Worm (Caenorhabditis elegans) whole organism, young adult: ENCODE measurements around the gene Y54G2A.37.

ENCODE experiments used
- bed-2 ChIP-seq: fragments of 200-800 bp; sonication (Bioruptor generic); IDR thresholded peaks from 2 replicates; pipeline ENCODE4 v1.3.6; 2022; ENCODE audit warnings: missing genetic modification reagents, missing genetic modification characterization, missing compliant biosample characterization
- dpl-1 ChIP-seq: fragments of 150-350 bp; optimal IDR thresholded peaks from 2 replicates; lab custom pipeline; 2014; ENCODE audit warnings: missing biosample characterization, missing genetic modification reagents, missing genetic modification characterization
- gei-17 ChIP-seq: fragments of 200-800 bp; sonication (Bioruptor generic); optimal IDR thresholded peaks from 2 replicates; lab custom pipeline; 2018; ENCODE audit warnings: mild to moderate bottlenecking, missing genetic modification characterization, missing compliant biosample characterization
- him-1 ChIP-seq: sonication (generic microtip); optimal IDR thresholded peaks from 2 replicates; lab custom pipeline; 2016; ENCODE audit warnings: missing genotype, missing genetic modification reagents, missing genetic modification characterization, missing compliant biosample characterization
- hsf-1 ChIP-seq: fragments of 200-800 bp; sonication (Bioruptor generic); IDR thresholded peaks from 2 replicates; pipeline ENCODE4 v1.3.6; 2022; ENCODE audit warnings: missing genetic modification reagents, missing genetic modification characterization, missing compliant biosample characterization
- lsl-1 ChIP-seq: fragments of 200-800 bp; sonication (Bioruptor generic); optimal IDR thresholded peaks from 2 replicates; lab custom pipeline; 2018; ENCODE audit warnings: mild to moderate bottlenecking, missing genetic modification characterization, moderate library complexity, missing compliant biosample characterization
- nfya-1 ChIP-seq: sonication (generic microtip); optimal IDR thresholded peaks from 2 replicates; lab custom pipeline; 2017; ENCODE audit warnings: antibody characterized with exemption, missing compliant biosample characterization, missing genetic modification characterization, borderline replicate concordance; ENCODE audit not compliant: insufficient read depth
- nhr-179 ChIP-seq: sonication (generic microtip); optimal IDR thresholded peaks from 2 replicates; lab custom pipeline; 2016; ENCODE audit warnings: mild to moderate bottlenecking, missing genetic modification characterization, missing compliant biosample characterization
- rec-8 ChIP-seq, 2 experiments: sonication (generic microtip); optimal IDR thresholded peaks; 2 replicates each; lab custom pipeline; 2016; ENCODE audit warnings: mild to moderate bottlenecking in 2 of 2, missing genetic modification characterization in 2 of 2, missing genetic modification reagents in 2 of 2, missing genotype in 2 of 2, missing biosample characterization in 1 of 2, missing compliant biosample characterization in 1 of 2, moderate library complexity in 1 of 2
- unc-62 ChIP-seq: fragments of 150-350 bp; optimal IDR thresholded peaks from 2 replicates; lab custom pipeline; 2014; ENCODE audit warnings: missing biosample characterization, missing genetic modification reagents, missing genetic modification characterization
- zfh-2 ChIP-seq: fragments of 200-800 bp; sonication (Bioruptor generic); conservative IDR thresholded peaks from 2 replicates; pipeline ENCODE4 v1.3.6; 2022; ENCODE audit warnings: missing genetic modification reagents, missing genetic modification characterization, missing compliant biosample characterization

DNA sequence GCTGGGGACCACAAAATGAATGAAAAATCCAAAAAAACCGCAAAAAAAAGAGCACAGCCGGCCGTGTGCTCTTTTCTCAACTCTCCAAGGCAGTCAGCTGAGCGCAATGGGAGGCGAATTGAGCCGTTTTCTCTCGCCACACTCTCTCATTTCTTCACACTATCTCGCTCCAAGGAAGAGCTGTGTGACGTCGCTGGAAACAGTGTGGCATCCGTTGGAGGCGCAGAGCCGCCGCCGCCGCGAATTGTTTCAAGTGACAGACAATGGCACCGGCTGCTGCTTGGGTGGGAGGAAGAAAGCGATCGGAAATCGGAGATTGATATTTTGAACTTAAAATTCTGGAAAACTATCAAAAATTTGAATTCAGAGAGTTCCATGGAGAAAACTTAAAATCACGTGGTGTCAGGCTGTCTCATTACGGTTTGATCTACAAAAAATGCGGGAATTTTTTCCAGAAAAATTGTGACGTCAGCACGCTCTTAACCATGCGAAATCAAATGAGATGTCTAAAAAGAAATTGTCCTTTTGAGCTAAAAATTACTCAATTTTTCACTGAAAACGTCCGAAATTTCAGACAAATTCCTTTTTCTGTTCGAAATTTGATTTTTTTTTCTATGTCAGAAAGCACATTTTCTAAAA, 44.4 kb upstream of the Y54G2A.37 start:
- TF ChIP-seq nfya-1 (no peak), gei-17 (GFP tag; lab: Kevin White, UChicago) (no peak), dpl-1 (GFP tag; lab: Kevin White, UChicago) (no peak), zfh-2 (GFP tag; lab: Robert Waterston, UW) (peak; percentile 95), nhr-179 (tag; lab: Kevin White, UChicago) (no peak), bed-2 (GFP tag; lab: Robert Waterston, UW) (no peak), unc-62 (GFP tag; lab: Kevin White, UChicago) (no peak), hsf-1 (GFP tag; lab: Robert Waterston, UW) (no peak), him-1 (tag; lab: Kevin White, UChicago) (no peak), lsl-1 (no peak), rec-8 (tag; optimal IDR thresholded peaks at IDR 0.05; lab: Kevin White, UChicago) (no peak)
